Fruit fly (Drosophila melanogaster): ENCODE data around the gene Nrx-1.

Gene Nrx-1

DNA sequence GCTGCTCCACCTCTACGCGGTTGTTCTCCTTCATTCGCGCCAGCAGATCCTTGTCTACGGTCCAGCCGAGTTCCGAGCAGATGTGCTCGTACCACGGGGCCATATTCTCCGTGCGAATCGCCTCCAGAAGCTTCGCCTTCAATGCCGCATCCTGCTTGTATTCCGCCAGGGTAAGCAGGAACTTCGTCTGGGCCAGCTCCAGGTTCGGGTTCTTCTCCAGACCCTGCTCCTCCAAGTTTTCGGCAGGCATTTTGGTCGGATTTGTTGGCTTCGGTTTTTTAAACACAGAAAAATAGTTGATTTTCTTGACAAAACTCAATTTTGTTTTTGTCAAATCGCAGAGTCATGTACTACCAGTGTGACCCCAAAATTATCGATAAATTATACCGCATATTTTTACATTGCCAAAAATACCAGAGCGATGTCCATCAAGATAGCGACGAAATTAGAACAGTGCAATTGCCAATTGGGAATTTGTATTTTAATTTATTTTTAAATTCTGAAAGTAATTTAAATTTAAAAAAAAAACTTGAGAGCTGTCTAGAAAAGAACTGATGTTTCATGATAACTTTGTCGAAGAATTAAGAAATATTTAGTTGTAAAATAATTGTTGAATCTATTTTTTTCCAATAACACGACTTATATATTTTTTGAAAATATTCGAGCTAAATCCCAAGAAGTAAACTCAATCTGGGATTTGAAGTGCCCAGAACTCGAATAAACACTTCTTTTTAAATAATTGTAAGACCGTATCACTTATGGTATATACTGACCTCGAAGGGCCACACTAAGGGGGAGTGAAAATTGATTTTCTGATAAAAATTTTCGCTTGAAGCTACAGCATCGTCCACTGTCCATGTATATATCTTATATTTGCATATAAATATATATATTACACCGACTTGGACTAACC, 6.4 kb upstream of the Nrx-1 start, which contains the start of the genes Rpn7 and AP-2mu (continued):
- TF ChIP-seq CG18262 (tag; optimal IDR thresholded peaks at IDR 0.05) (peak; percentile 3), Dad (GFP tag; optimal IDR thresholded peaks at IDR 0.05) (no peak), row (GFP tag; IDR thresholded peaks at IDR 0.05) (peak; percentile 28; the same call in 1 of the 3 replicates), rib (GFP tag; IDR thresholded peaks at IDR 0.05) (no peak), CG12299 (tag; optimal IDR thresholded peaks at IDR 0.05) (no peak), CG10267 (tag; optimal IDR thresholded peaks at IDR 0.05) (peak; percentile 55), mld (GFP tag; IDR thresholded peaks at IDR 0.05; ENCODE audit: partially characterized antibody) (no peak), tna (GFP tag; IDR thresholded peaks at IDR 0.05; ENCODE audit: partially characterized antibody) (no peak), Ada2b (GFP tag; IDR thresholded peaks at IDR 0.05) (no peak), Drgx (GFP tag; IDR thresholded peaks at IDR 0.05) (no peak), grn (GFP tag; optimal IDR thresholded peaks at IDR 0.05) (peak; percentile 68), CG15601 (tag; optimal IDR thresholded peaks at IDR 0.05) (peak; percentile 4), bcd (GFP tag; optimal IDR thresholded peaks at IDR 0.05) (no peak), CG4617 (GFP tag; optimal IDR thresholded peaks at IDR 0.05; ENCODE audit: borderline replicate concordance) (peak; percentile 11), Dp (GFP tag; optimal IDR thresholded peaks at IDR 0.05) (peak; percentile 40), gem (tag; optimal IDR thresholded peaks at IDR 0.05) (no peak), CG8944 (GFP tag; optimal IDR thresholded peaks at IDR 0.05) (no peak), Rx (GFP tag; IDR thresholded peaks at IDR 0.05) (no peak), gfzf (GFP tag; optimal IDR thresholded peaks at IDR 0.05) (peak; percentile 64), Xrp1 (GFP tag; IDR thresholded peaks at IDR 0.05) (no peak), btn (GFP tag; optimal IDR thresholded peaks at IDR 0.05) (no peak), h (optimal IDR thresholded peaks at IDR 0.05) (no peak), croc (GFP tag; conservative IDR thresholded peaks at IDR 0.05) (no peak), Nf-YA (GFP tag; IDR thresholded peaks at IDR 0.05) (no peak), ATbp (GFP tag; optimal IDR thresholded peaks at IDR 0.05) (no peak), CG18011 (GFP tag; optimal IDR thresholded peaks at IDR 0.05) (no peak), jumu (GFP tag; optimal IDR thresholded peaks at IDR 0.05) (no peak), CG10979 (tag; optimal IDR thresholded peaks at IDR 0.05) (no peak), hbn (GFP tag; IDR thresholded peaks at IDR 0.05; ENCODE audit: partially characterized antibody) (no peak), CG10543 (GFP tag; optimal IDR thresholded peaks at IDR 0.05) (no peak), crp (GFP tag; optimal IDR thresholded peaks at IDR 0.05) (peak in 1 of 2 experiments; percentile 25), CG11504 (tag; optimal IDR thresholded peaks at IDR 0.05) (no peak), Dip3 (GFP tag; optimal IDR thresholded peaks at IDR 0.05) (no peak), sd (tag; optimal IDR thresholded peaks at IDR 0.05) (peak; percentile 7), Med (GFP tag) (peak; percentile 54), Vsx1 (GFP tag; optimal IDR thresholded peaks at IDR 0.05) (no peak), CG13624 (GFP tag; optimal IDR thresholded peaks at IDR 0.05) (no peak), CG2116 (GFP tag; optimal IDR thresholded peaks at IDR 0.05) (peak; percentile 54), CG9727 (GFP tag; optimal IDR thresholded peaks at IDR 0.05) (peak; percentile 19), stwl (tag; optimal IDR thresholded peaks at IDR 0.05) (peak; percentile 54), ken (GFP tag; IDR thresholded peaks at IDR 0.05) (no peak), Meics (GFP tag; optimal IDR thresholded peaks at IDR 0.05) (no peak), fd96Cb (tag; optimal IDR thresholded peaks at IDR 0.05) (no peak), CG10654 (GFP tag; optimal IDR thresholded peaks at IDR 0.05) (peak; percentile 1), aop (GFP tag; IDR thresholded peaks at IDR 0.05) (no peak), CG14014 (GFP tag; IDR thresholded peaks at IDR 0.05) (no peak), CG9797 (GFP tag; optimal IDR thresholded peaks at IDR 0.05) (peak; percentile 75), ems (GFP tag; optimal IDR thresholded peaks at IDR 0.05) (no peak), Dll (GFP tag; IDR thresholded peaks at IDR 0.05; ENCODE audit: partially characterized antibody) (no peak)

Data from whole organism, embryonic.